Worm (Caenorhabditis elegans) whole organism, L1 larva: Measurements from ENCODE around the gene noca-1.

Experiments
- aha-1 ChIP-seq: fragments of 150-350 bp; optimal IDR thresholded peaks from 2 replicates; lab custom pipeline; 2014; ENCODE audit warnings: missing biosample characterization, missing genetic modification characterization
- ama-1 ChIP-seq: fragments of 150-350 bp; optimal IDR thresholded peaks from 2 replicates; lab custom pipeline; 2014
- fkh-10 ChIP-seq: sonication (generic microtip); optimal IDR thresholded peaks from 2 replicates; lab custom pipeline; 2017; ENCODE audit warnings: missing biosample characterization, missing genetic modification reagents, missing genetic modification characterization
- nhr-28 ChIP-seq: fragments of 150-350 bp; optimal IDR thresholded peaks from 2 replicates; lab custom pipeline; 2014; ENCODE audit warnings: missing biosample characterization, missing genetic modification characterization
- nhr-76 ChIP-seq: sonication (generic microtip); optimal IDR thresholded peaks from 2 replicates; lab custom pipeline; 2017; ENCODE audit warnings: missing biosample characterization, missing genetic modification characterization
- skn-1 ChIP-seq: fragments of 150-350 bp; optimal IDR thresholded peaks from 2 replicates; lab custom pipeline; 2014; ENCODE audit warnings: missing biosample characterization, missing genetic modification characterization
- sox-4 ChIP-seq: sonication (generic microtip); optimal IDR thresholded peaks from 2 replicates; lab custom pipeline; 2016; ENCODE audit warnings: missing genetic modification characterization, missing compliant biosample characterization
- unc-62 ChIP-seq: fragments of 150-350 bp; optimal IDR thresholded peaks from 2 replicates; lab custom pipeline; 2014; ENCODE audit warnings: missing biosample characterization, missing genetic modification reagents, missing genetic modification characterization
- zip-4 ChIP-seq: fragments of 200-800 bp; sonication (Bioruptor generic); optimal IDR thresholded peaks from 2 replicates; lab custom pipeline; 2018; ENCODE audit warnings: mild to moderate bottlenecking, missing genetic modification characterization, moderate library complexity, missing compliant biosample characterization
- ztf-11 ChIP-seq, 2 experiments: sonication (generic microtip); optimal IDR thresholded peaks; 2 replicates each; lab custom pipeline; 2016 to 2017; ENCODE audit warnings: missing genetic modification characterization in 2 of 2, missing biosample characterization in 1 of 2, missing compliant biosample characterization in 1 of 2

DNA sequence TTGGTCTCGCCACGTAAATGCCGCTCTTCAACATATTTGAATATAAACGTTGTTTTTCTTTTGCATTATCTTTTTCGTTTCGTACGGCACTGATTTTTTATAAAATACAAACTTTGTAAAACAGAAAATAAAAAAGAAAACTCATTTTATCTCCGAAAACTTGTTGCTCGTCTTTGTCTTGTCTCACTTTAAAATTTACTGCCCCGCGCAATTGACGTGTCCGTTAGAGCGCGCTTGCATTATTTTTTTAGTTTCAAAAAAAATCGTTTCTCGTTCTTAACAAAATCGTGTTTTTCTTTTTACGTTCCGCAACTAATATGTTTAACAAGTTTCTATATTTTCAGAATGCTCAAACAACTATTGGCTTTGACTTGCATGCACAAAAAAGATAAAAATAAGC is at the start of gene noca-1:
- no peak for TF ChIP-seq aha-1
- TF ChIP-seq ama-1, result no peak
- no peak for TF ChIP-seq nhr-76 (tag; lab: Kevin White, UChicago)
- no peak for TF ChIP-seq zip-4 (GFP tag; lab: Kevin White, UChicago)
- no peak for TF ChIP-seq unc-62
- TF ChIP-seq skn-1, result no peak
- TF ChIP-seq nhr-28 (tag; lab: Kevin White, UChicago), result no peak
- TF ChIP-seq sox-4, result no peak
- no peak for TF ChIP-seq fkh-10 (GFP tag; lab: Kevin White, UChicago)
- TF ChIP-seq ztf-11 (tag; optimal IDR thresholded peaks at IDR 0.05; lab: Kevin White, UChicago), result no peak
